Worm (Caenorhabditis elegans) whole organism, L2 larva: ENCODE results near the gene Y73C8B.1.

Experiments
- R02D3.7 ChIP-seq: fragments of 150-350 bp; optimal IDR thresholded peaks from 2 replicates; lab custom pipeline; 2014; ENCODE audit warnings: missing biosample characterization, missing genetic modification characterization
- lin-39 ChIP-seq: fragments of 150-350 bp; optimal IDR thresholded peaks from 2 replicates; lab custom pipeline; 2014; ENCODE audit warnings: missing biosample characterization, missing genetic modification reagents, missing genetic modification characterization
- mab-5 ChIP-seq: fragments of 150-350 bp; optimal IDR thresholded peaks from 2 replicates; lab custom pipeline; 2014; ENCODE audit warnings: missing biosample characterization, missing genetic modification characterization
- mdl-1 ChIP-seq, 2 experiments: fragments of 150-350 bp in 1 of 2; sonication (generic microtip) in 1 of 2; optimal IDR thresholded peaks; 2 replicates each; lab custom pipeline; 2017; ENCODE audit warnings: missing biosample characterization in 2 of 2, missing genetic modification characterization in 2 of 2
- nhr-25 ChIP-seq: fragments of 150-350 bp; sonication (generic microtip); optimal IDR thresholded peaks from 3 replicates; lab custom pipeline; 2014; ENCODE audit warnings: missing biosample characterization, missing genetic modification characterization
- snpc-4 ChIP-seq: fragments of 150-350 bp; optimal IDR thresholded peaks from 2 replicates; lab custom pipeline; 2014; ENCODE audit warnings: missing biosample characterization, missing genetic modification characterization
- ztf-4 ChIP-seq: fragments of 150-350 bp; optimal IDR thresholded peaks from 2 replicates; lab custom pipeline; 2014; ENCODE audit warnings: missing biosample characterization, missing genetic modification characterization

DNA sequence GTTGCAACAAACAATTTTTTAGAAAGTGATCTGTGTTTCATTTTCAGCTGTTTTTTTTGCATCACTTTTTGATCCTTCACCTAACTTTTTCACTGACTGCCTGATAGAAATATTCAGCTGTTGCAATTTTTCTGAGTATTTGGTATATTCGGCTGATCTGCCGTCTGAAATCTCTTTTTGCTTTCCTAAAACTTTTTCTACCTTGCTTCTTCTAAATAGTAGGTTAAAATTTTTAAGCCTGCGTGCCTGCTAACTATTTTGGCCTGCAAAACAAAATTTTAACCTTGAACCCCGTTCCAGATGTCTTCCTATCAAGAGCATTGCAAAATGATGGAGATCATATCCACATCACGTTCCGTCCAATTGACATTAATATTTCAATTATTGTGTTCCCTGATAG lies 20.5 kb downstream of the Y73C8B.1 start, which contains the start of gene srab-8:
- TF ChIP-seq mab-5 (tag; lab: Kevin White, UChicago) (no peak), lin-39 (tag; lab: Kevin White, UChicago) (no peak), ztf-4 (tag; lab: Kevin White, UChicago) (no peak), nhr-25 (tag; lab: Kevin White, UChicago) (no peak), R02D3.7 (tag; lab: Kevin White, UChicago) (no peak), mdl-1 (tag; optimal IDR thresholded peaks at IDR 0.05; lab: Kevin White, UChicago) (no peak), snpc-4 (no peak)
